Worm (Caenorhabditis elegans): ENCODE results near the gene Y57A10B.6.

Gene Y57A10B.6

DNA sequence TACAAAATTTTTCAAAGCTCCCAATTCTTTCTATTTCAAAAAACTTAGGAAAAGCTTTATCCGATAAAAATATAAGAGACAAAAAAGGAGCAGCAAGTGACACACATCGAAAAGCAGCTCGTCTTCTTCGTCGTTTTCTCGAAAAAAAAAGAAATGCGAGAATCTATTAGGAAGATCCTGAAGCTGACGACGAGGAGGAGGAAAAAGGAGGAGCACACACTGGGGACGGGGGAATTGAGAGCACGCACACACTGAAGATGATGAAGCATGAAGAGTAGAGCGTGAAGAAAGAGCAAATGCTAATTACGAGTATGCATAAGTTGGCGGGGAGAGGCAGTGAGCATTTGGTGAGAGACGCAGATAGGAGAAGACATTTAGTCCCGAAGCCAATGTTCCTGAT is 16.0 kb upstream of the Y57A10B.6 start:
- TF ChIP-seq ces-1 (GFP tag; optimal IDR thresholded peaks at IDR 0.05) (peak; percentile 64), sptf-1 (tag; optimal IDR thresholded peaks at IDR 0.05) (no peak)

DNA sequence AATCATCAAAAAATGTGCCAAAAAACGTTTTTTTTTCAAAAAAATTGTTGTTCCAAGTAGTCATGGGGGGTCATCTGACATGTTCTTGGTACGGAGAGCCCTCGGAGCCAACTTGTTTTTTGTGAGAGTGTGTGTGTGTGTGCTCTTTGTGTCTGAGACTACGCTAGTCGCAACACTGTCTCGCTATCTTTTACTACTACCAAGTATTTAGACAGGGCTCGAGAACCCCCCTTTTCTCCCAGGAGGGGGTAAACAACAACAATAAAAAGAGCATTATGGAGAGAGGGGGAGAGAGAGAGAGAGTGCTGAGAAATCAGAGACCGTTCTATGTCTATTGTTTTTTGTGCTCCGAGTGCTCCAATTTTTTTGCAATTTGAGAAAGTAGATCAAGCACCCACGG is 11.1 kb upstream of the Y57A10B.6 start:
- no peak for TF ChIP-seq flh-1 (GFP tag; optimal IDR thresholded peaks at IDR 0.05)
- TF ChIP-seq unc-120 (tag; optimal IDR thresholded peaks at IDR 0.05; ENCODE audit: poor library complexity, severe bottlenecking): no peak
- TF ChIP-seq sem-2 (GFP tag; optimal IDR thresholded peaks at IDR 0.05): no peak
- no peak for TF ChIP-seq unc-39 (tag; optimal IDR thresholded peaks at IDR 0.05)
- TF ChIP-seq nhr-237 (tag; optimal IDR thresholded peaks at IDR 0.05): no peak
- TF ChIP-seq nhr-12 (tag; optimal IDR thresholded peaks at IDR 0.05): no peak
- no peak for TF ChIP-seq blmp-1 (tag; optimal IDR thresholded peaks at IDR 0.05)
- no peak for TF ChIP-seq lin-32 (GFP tag; optimal IDR thresholded peaks at IDR 0.05)
- no peak for TF ChIP-seq lsy-2 (tag; optimal IDR thresholded peaks at IDR 0.05)
- no peak for TF ChIP-seq ztf-11 (tag; optimal IDR thresholded peaks at IDR 0.05)
- TF ChIP-seq zip-8 (tag; optimal IDR thresholded peaks at IDR 0.05): no peak
- TF ChIP-seq drap-1 (GFP tag; optimal IDR thresholded peaks at IDR 0.05): no peak
- no peak for TF ChIP-seq elt-3 (tag; optimal IDR thresholded peaks at IDR 0.05)
- no peak for TF ChIP-seq M03D4.4 (tag; optimal IDR thresholded peaks at IDR 0.05)
- no peak for TF ChIP-seq unc-62 (GFP tag; optimal IDR thresholded peaks at IDR 0.05)

DNA sequence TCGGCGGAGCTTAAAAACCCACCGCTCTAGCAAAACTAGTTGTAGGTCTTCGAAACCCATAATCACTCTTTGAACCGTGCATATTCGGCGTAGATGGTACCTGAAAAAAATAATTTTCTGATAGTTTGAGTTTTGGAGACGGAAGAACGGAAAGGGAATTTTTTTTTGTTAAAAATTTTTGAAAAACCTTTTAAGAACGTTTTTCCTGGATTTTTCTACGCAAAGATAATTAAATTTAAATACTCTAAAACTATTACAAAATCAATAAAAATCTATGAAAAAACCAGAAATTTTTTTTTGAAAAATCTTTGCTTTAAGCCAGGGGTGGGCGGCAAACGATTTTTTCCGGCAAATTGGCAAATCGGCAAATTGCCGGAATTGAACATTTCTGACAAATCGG is 10.5 kb upstream of the Y57A10B.6 start, which contains the start of gene marc-5:
TSS of gene marc-5 (minus strand) at position 101 of the 400 bp plus-strand sequence.
- no peak for TF ChIP-seq mls-2 (tag; optimal IDR thresholded peaks at IDR 0.05)
- no peak for TF ChIP-seq zip-8 (tag; optimal IDR thresholded peaks at IDR 0.05)
- no peak for TF ChIP-seq lsy-2 (tag; optimal IDR thresholded peaks at IDR 0.05)
- no peak for TF ChIP-seq mab-5 (tag; optimal IDR thresholded peaks at IDR 0.05)
- no peak for TF ChIP-seq unc-62 (GFP tag; optimal IDR thresholded peaks at IDR 0.05)
- TF ChIP-seq blmp-1 (tag; optimal IDR thresholded peaks at IDR 0.05): no peak
- no peak for TF ChIP-seq M03D4.4 (tag; optimal IDR thresholded peaks at IDR 0.05)
- TF ChIP-seq hlh-1 (tag; optimal IDR thresholded peaks at IDR 0.05): no peak
- TF ChIP-seq elt-1 (tag; optimal IDR thresholded peaks at IDR 0.05; ENCODE audit: borderline replicate concordance, insufficient read depth): no peak
- TF ChIP-seq bed-3 (GFP tag; optimal IDR thresholded peaks at IDR 0.05): no peak
- no peak for TF ChIP-seq sptf-1 (tag; optimal IDR thresholded peaks at IDR 0.05)
- TF ChIP-seq elt-3 (tag; optimal IDR thresholded peaks at IDR 0.05): no peak
- no peak for TF ChIP-seq unc-120 (tag; optimal IDR thresholded peaks at IDR 0.05; ENCODE audit: poor library complexity, severe bottlenecking)
- no peak for TF ChIP-seq nhr-76 (tag; optimal IDR thresholded peaks at IDR 0.05)
- TF ChIP-seq ces-1 (GFP tag; optimal IDR thresholded peaks at IDR 0.05): no peak
- TF ChIP-seq mep-1 (tag; optimal IDR thresholded peaks at IDR 0.05): no peak
- no peak for TF ChIP-seq nhr-28 (tag; optimal IDR thresholded peaks at IDR 0.05)

DNA sequence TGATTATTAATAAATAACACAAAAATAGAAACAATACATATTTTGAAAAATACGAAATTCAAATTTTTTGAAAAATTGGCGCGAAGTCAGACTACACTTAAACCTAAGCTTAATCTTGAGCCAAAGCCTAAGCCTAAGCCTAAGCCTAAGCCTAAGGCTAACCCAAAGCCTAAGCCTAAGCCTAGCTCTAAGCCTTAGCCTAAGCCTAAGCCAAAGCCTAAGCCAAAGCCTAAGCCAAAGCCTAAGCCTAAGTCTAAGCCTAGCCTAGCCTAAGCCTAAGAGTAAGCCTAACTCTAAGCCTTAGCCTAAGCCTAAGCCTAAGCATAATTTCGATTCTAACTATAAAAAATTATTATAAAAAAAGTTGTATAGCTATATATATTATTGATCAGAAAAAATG is 9.0 kb upstream of the Y57A10B.6 start:
- TF ChIP-seq ham-2 (GFP tag; optimal IDR thresholded peaks at IDR 0.05) (peak; percentile 12), sem-2 (GFP tag; optimal IDR thresholded peaks at IDR 0.05) (no peak)

DNA sequence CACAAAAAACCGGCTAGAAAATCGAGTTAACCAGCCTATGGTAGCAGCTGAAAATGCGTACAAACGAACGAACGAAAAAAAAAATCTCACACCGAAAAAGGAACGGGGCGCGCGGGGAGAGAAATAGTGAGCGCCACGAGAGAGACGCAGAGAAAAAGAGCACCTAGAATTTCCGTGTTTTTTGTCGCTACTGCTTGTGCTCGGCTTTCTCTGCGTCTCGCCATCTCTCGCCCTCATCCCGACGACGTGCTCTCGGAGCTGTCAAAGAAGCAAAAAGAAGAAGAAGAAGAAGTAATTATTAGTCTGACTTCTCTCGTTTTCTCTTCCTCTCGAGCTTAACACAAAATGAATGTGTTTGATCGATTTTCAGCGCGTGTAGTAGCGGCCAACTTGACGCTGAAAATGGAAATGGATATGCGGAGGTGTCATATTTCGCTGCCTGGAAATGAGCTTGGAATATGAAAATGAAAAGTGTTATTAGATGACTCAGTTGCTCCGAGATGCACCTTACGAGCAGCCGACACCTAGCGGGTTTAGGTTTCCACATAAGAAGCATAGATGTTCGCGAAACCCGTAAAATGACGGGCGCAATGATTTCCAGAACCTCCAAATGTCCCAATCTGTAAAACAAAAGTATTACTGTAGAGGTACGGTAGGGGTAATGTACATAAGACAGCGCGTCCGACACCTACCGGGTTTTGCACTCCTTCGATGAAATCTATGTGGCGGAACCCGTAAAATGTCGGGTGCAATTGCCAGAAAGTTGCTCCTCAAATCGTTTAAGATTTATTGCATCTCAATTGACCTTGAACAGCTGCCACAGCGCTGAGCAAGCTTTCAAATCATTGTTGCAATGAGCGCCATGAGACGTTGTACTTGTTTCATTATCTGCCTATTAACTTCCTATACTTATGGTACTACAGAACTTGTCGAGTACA is 7.0 kb upstream of the Y57A10B.6 start, which contains the start of gene btb-14:
TSS of gene btb-14 (plus strand) at position 839 of the 938 bp plus-strand sequence.
- TF ChIP-seq unc-39 (tag; optimal IDR thresholded peaks at IDR 0.05): peak; percentile 23
- peak; percentile 0 for TF ChIP-seq hlh-1 (tag; optimal IDR thresholded peaks at IDR 0.05)
- no peak for TF ChIP-seq snpc-4 (tag; optimal IDR thresholded peaks at IDR 0.05)

DNA sequence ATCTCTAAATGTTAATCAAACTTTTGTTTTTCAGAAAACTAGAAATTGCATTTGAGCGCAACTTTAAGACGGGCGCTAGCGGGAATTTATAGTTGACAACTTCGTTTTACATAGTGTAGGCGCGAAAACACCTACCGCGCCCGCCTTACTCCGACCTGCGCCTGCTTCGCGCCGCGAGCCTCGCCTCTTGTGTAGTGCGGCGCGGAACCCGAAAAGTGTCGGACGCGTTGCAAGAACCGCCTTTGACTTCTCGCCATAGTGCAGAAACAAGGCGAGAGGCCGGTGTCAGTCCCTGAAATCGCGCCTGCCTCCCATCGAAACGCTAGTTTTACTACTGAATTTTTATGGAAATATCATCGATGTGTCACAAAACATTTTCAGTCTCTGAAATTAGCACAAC is 4.1 kb upstream of the Y57A10B.6 start:
- TF ChIP-seq elt-3 (tag; optimal IDR thresholded peaks at IDR 0.05): no peak
- TF ChIP-seq unc-39 (tag; optimal IDR thresholded peaks at IDR 0.05): no peak
- TF ChIP-seq lsy-2 (tag; optimal IDR thresholded peaks at IDR 0.05): no peak
- TF ChIP-seq nhr-12 (tag; optimal IDR thresholded peaks at IDR 0.05): no peak
- no peak for TF ChIP-seq ham-2 (GFP tag; optimal IDR thresholded peaks at IDR 0.05)
- no peak for TF ChIP-seq elt-1 (tag; optimal IDR thresholded peaks at IDR 0.05; ENCODE audit: borderline replicate concordance, insufficient read depth)
- no peak for TF ChIP-seq hlh-1 (tag; optimal IDR thresholded peaks at IDR 0.05)
- TF ChIP-seq mep-1 (tag; optimal IDR thresholded peaks at IDR 0.05): no peak

Measured in whole organism, mixed stage, embryonic.